Fruit fly (Drosophila melanogaster): ENCODE results near the gene CG2931.

- no peak for TF ChIP-seq Myc (optimal IDR thresholded peaks at IDR 0.05)
- TF ChIP-seq psq (optimal IDR thresholded peaks at IDR 0.05) = no peak
- no peak for TF ChIP-seq insv (optimal IDR thresholded peaks at IDR 0.05)
- TF ChIP-seq ttk (optimal IDR thresholded peaks at IDR 0.05) = no peak
- no peak for TF ChIP-seq Sin3A (optimal IDR thresholded peaks at IDR 0.05)
These were observed 16.8 kb downstream of the CG2931 start for dm6 chr3R:5551593-5551992.

All from Kc167 (cell line).